Worm (Caenorhabditis elegans): ENCODE results near the gene Y53G8AL.1.

The Y53G8AL.1 gene

DNA sequence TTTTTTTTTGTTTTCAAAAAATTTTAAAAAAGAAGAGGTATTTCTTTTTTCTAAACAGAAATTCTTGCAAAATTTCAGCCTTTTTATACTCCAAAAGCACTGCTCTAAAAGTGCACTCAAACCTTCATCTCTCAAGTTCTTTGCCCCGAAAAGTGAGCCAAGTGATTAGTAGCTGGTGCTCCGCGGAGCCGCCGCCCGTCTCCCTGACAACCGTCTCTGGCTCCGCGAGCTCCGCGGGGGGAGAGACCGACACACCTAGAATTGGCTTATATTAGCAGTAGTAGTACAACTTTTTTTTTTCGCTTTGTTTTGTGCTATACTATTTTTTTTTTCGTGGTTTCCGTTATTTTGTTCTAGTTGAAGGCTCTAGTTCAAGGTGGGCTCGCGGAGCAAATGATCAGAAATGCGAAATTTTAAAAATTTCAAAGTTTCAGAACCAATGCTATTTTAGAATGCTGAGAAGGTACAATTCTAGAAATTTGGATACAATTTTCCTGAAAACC is at the start of gene Y53G8AL.1:
Y53G8AL.1 (plus strand) TSS at position 453 of the 503 bp plus-strand sequence.
- TF ChIP-seq nhr-11 (tag; optimal IDR thresholded peaks at IDR 0.05) = no peak
- no peak for TF ChIP-seq nhr-237 (tag; optimal IDR thresholded peaks at IDR 0.05)
- no peak for TF ChIP-seq mbf-1 (tag; optimal IDR thresholded peaks at IDR 0.05)
- TF ChIP-seq unc-39 (tag; optimal IDR thresholded peaks at IDR 0.05) = no peak
- no peak for TF ChIP-seq mdl-1 (tag; optimal IDR thresholded peaks at IDR 0.05)
- no peak for TF ChIP-seq nhr-77 (tag; optimal IDR thresholded peaks at IDR 0.05)
- no peak for TF ChIP-seq ztf-1 (GFP tag; conservative IDR thresholded peaks at IDR 0.05)
- TF ChIP-seq F13H6.1 (tag; optimal IDR thresholded peaks at IDR 0.05) = no peak
- no peak for TF ChIP-seq peb-1 (tag; optimal IDR thresholded peaks at IDR 0.05)
- TF ChIP-seq aly-2 (tag; optimal IDR thresholded peaks at IDR 0.05) = no peak
- TF ChIP-seq nhr-25 (tag; optimal IDR thresholded peaks at IDR 0.05) = no peak
- TF ChIP-seq lsy-2 (tag; optimal IDR thresholded peaks at IDR 0.05) = no peak
- TF ChIP-seq blmp-1 (tag; optimal IDR thresholded peaks at IDR 0.05; ENCODE audit: insufficient read depth) = no peak
- TF ChIP-seq dmd-4 (tag; optimal IDR thresholded peaks at IDR 0.05) = no peak
- no peak for TF ChIP-seq Y55F3AM.14 (GFP tag; optimal IDR thresholded peaks at IDR 0.05)
- no peak for TF ChIP-seq zag-1 (tag; optimal IDR thresholded peaks at IDR 0.05)
- no peak for TF ChIP-seq unc-55 (GFP tag; optimal IDR thresholded peaks at IDR 0.05)

DNA sequence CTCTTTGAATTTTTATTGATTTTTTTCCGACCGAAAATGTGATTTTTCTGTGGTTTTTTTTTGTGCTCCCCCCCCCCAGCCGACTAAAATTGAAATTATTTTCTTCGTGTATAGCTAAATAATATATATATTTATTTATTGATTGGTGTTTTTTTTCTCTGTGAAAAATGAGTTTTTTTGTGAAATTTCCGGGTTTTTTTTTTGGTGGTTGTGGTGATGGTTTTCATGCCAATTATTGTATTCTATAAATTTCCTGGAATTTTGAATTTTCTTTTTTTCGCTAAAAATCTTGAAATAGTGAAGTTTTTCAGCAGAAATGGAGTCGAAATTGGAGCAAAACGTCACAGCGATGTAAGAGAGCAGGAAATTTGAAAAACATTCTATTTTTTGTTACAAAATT is 49.5 kb upstream of the Y53G8AL.1 start, which contains the start of gene lmtr-5:
lmtr-5 (plus strand) TSS at position 301 of the 400 bp plus-strand sequence.
- no peak for TF ChIP-seq nhr-12 (tag; optimal IDR thresholded peaks at IDR 0.05)
- no peak for TF ChIP-seq sem-4 (tag; optimal IDR thresholded peaks at IDR 0.05)
- no peak for TF ChIP-seq mab-5 (tag; optimal IDR thresholded peaks at IDR 0.05)
- no peak for TF ChIP-seq ama-1 (optimal IDR thresholded peaks at IDR 0.05)
- no peak for TF ChIP-seq mdl-1 (tag; optimal IDR thresholded peaks at IDR 0.05)
- TF ChIP-seq nhr-6 (tag; optimal IDR thresholded peaks at IDR 0.05) = no peak
- TF ChIP-seq lin-11 (tag; optimal IDR thresholded peaks at IDR 0.05) = no peak
- TF ChIP-seq ZK546.5 (tag; optimal IDR thresholded peaks at IDR 0.05) = no peak
- TF ChIP-seq peb-1 (tag; optimal IDR thresholded peaks at IDR 0.05) = no peak
- no peak for TF ChIP-seq zag-1 (tag; optimal IDR thresholded peaks at IDR 0.05)
- TF ChIP-seq sma-3 (GFP tag; optimal IDR thresholded peaks at IDR 0.05) = no peak
- no peak for TF ChIP-seq nhr-21 (tag; optimal IDR thresholded peaks at IDR 0.05)
- no peak for TF ChIP-seq ztf-11 (tag; optimal IDR thresholded peaks at IDR 0.05)
- no peak for TF ChIP-seq snpc-4 (tag; optimal IDR thresholded peaks at IDR 0.05)
- no peak for TF ChIP-seq lin-13 (GFP tag; optimal IDR thresholded peaks at IDR 0.05)
- no peak for TF ChIP-seq Y55F3AM.14 (GFP tag; optimal IDR thresholded peaks at IDR 0.05)
- TF ChIP-seq nhr-23 (tag; optimal IDR thresholded peaks at IDR 0.05) = no peak
- no peak for TF ChIP-seq blmp-1 (tag; optimal IDR thresholded peaks at IDR 0.05; ENCODE audit: insufficient read depth)

DNA sequence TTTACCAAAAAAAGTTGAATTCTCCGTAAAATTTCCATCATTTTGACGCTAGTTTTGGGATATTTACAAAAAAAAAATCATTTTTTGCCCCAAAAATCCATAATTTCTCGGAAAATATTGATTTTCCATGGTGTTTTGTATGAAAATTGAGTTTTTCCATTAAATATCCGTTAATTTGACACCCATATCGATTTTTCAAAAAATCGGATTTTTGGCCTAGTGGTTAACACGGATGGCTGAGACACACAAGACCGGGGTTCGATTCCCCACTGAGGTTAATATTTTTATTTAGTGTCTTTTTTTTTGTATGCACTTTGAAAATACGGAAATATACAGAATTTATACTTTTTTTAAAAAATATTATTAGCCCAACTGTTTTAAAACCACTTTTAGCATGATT is 47.7 kb upstream of the Y53G8AL.1 start:
- TF ChIP-seq fos-1 (tag; optimal IDR thresholded peaks at IDR 0.05) = no peak
- no peak for TF ChIP-seq skn-1 (tag; optimal IDR thresholded peaks at IDR 0.05)
- no peak for TF ChIP-seq egl-27 (tag; optimal IDR thresholded peaks at IDR 0.05)
- TF ChIP-seq nhr-10 (tag; optimal IDR thresholded peaks at IDR 0.05) = no peak
- TF ChIP-seq elt-1 (tag; optimal IDR thresholded peaks at IDR 0.05) = no peak
- no peak for TF ChIP-seq gmeb-1 (tag; optimal IDR thresholded peaks at IDR 0.05)
- TF ChIP-seq ceh-16 (tag; optimal IDR thresholded peaks at IDR 0.05) = no peak
- TF ChIP-seq mdl-1 (tag; optimal IDR thresholded peaks at IDR 0.05) = no peak
- no peak for TF ChIP-seq alr-1 (tag; optimal IDR thresholded peaks at IDR 0.05)

DNA sequence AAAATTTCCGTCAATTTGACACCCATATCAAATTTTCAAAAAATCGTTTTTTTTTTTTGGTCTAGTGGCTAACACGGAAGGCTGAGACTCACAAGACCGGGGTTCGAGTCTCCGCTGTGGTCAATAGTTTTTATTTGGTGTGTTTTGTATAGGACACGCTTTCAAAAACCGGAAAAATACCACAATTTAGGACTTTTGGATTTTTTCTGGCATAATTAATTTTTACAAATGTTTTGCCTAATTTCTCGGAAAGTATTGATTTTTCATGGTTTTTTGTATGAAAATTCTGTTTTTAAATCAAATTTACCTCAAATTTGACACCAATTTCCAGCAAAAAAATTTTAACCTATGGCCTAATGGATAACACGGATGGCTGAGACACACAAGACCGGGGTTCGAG is 46.9 kb upstream of the Y53G8AL.1 start, which contains the start of gene mks-1:
mks-1 (plus strand) TSS at position 301 of the 400 bp plus-strand sequence.
- TF ChIP-seq unc-39 (tag; optimal IDR thresholded peaks at IDR 0.05) = no peak
- TF ChIP-seq mbf-1 (tag; optimal IDR thresholded peaks at IDR 0.05) = no peak
- TF ChIP-seq egl-27 (tag; optimal IDR thresholded peaks at IDR 0.05) = no peak
- no peak for TF ChIP-seq nhr-12 (tag; optimal IDR thresholded peaks at IDR 0.05)
- no peak for TF ChIP-seq lin-13 (GFP tag; optimal IDR thresholded peaks at IDR 0.05)
- no peak for TF ChIP-seq crh-2 (tag; optimal IDR thresholded peaks at IDR 0.05)
- TF ChIP-seq alr-1 (tag; optimal IDR thresholded peaks at IDR 0.05) = no peak
- no peak for TF ChIP-seq nhr-237 (tag; optimal IDR thresholded peaks at IDR 0.05)
- no peak for TF ChIP-seq nhr-25 (tag; optimal IDR thresholded peaks at IDR 0.05)
- no peak for TF ChIP-seq lin-11 (tag; optimal IDR thresholded peaks at IDR 0.05)
- no peak for TF ChIP-seq lin-39 (tag; optimal IDR thresholded peaks at IDR 0.05)
- TF ChIP-seq blmp-1 (tag; optimal IDR thresholded peaks at IDR 0.05; ENCODE audit: insufficient read depth) = no peak

Measured in whole organism, L2 larva.